Worm (Caenorhabditis elegans): ENCODE data around the gene F31E8.5.

Gene F31E8.5

DNA sequence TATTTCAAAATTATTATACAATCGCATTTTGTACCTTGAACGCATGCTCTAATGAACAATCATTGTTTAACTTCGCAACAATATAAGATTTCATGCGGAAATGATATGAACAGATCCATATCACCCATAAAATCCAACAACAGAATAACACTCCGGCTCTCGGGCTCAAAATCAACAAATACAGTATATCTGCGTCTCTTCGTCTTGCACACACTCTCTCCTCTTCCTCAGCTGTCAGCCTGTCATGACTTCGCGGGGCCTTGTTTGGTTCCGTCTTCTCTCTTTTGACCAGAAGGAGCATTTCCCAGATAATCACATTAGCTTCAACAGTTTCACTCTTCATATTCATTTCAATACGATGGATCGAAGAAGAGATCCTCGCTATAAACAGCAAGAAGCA, 50.8 kb downstream of the F31E8.5 start, which contains the start of gene F41G3.3:
Gene F41G3.3, plus strand, starts transcription at position 301 of the 400 bp plus-strand sequence.
- TF ChIP-seq ceh-30 (tag; optimal IDR thresholded peaks at IDR 0.05) (no peak), eyg-1 (tag; optimal IDR thresholded peaks at IDR 0.05) (no peak), npax-4 (tag; optimal IDR thresholded peaks at IDR 0.05) (no peak), C08G9.2 (tag; optimal IDR thresholded peaks at IDR 0.05) (no peak), C38D4.7 (GFP tag; optimal IDR thresholded peaks at IDR 0.05) (no peak), lin-11 (tag; optimal IDR thresholded peaks at IDR 0.05) (no peak), fkh-10 (GFP tag; optimal IDR thresholded peaks at IDR 0.05) (no peak), madf-2 (tag; optimal IDR thresholded peaks at IDR 0.05) (no peak), lim-6 (tag; optimal IDR thresholded peaks at IDR 0.05) (no peak), tbx-7 (tag; optimal IDR thresholded peaks at IDR 0.05) (no peak), unc-55 (GFP tag; optimal IDR thresholded peaks at IDR 0.05) (no peak), ref-2 (tag; optimal IDR thresholded peaks at IDR 0.05) (no peak), F13H6.1 (tag; optimal IDR thresholded peaks at IDR 0.05) (no peak), ceh-14 (tag; optimal IDR thresholded peaks at IDR 0.05) (no peak), hlh-6 (tag; optimal IDR thresholded peaks at IDR 0.05) (no peak), sdc-2 (tag; optimal IDR thresholded peaks at IDR 0.05) (no peak), dve-1 (tag; optimal IDR thresholded peaks at IDR 0.05) (no peak)
